Fruit fly (Drosophila melanogaster) whole organism, embryonic: Measurements from ENCODE around the gene CG32318.
A peak's percentile ranks its signal among the peaks of the same experiment; 100 is the strongest.
"Not testable (repeated sequence)": the region's sequence is repeated elsewhere in the genome, so short reads cannot be mapped to it uniquely, and the experiment has no call there.

Source experiments
- BtbVII ChIP-seq: fragments of 200-800 bp; sonication (Bioruptor generic); optimal IDR thresholded peaks from 3 replicates; lab custom pipeline; 2017; ENCODE audit warnings: missing biosample characterization, mild to moderate bottlenecking, missing genetic modification characterization
- CG10147 ChIP-seq: fragments of 200-800 bp; sonication (Bioruptor generic); optimal IDR thresholded peaks from 2 replicates; lab custom pipeline; 2019; ENCODE audit warnings: missing biosample characterization, mild to moderate bottlenecking, missing genetic modification characterization, moderate library complexity
- CG10209 ChIP-seq: fragments of 200-800 bp; sonication (Bioruptor generic); optimal IDR thresholded peaks from 3 replicates; lab custom pipeline; 2017; ENCODE audit warnings: missing biosample characterization, mild to moderate bottlenecking, missing genetic modification characterization, missing genetic modification reagents
- CG12769 ChIP-seq: fragments of 200-800 bp; sonication (Bioruptor generic); optimal IDR thresholded peaks from 2 replicates; lab custom pipeline; 2019; ENCODE audit warnings: missing biosample characterization, mild to moderate bottlenecking, missing genetic modification characterization, moderate library complexity
- CG13424 ChIP-seq: fragments of 200-800 bp; sonication (Bioruptor generic); optimal IDR thresholded peaks from 2 replicates; lab custom pipeline; 2019; ENCODE audit warnings: missing biosample characterization, mild to moderate bottlenecking, missing genetic modification characterization, moderate library complexity
- CG15011 ChIP-seq: fragments of 200-800 bp; sonication (Bioruptor generic); optimal IDR thresholded peaks from 3 replicates; lab custom pipeline; 2018; ENCODE audit warnings: missing biosample characterization, mild to moderate bottlenecking, missing genetic modification characterization
- CG17186 ChIP-seq: fragments of 200-800 bp; sonication (Bioruptor generic); optimal IDR thresholded peaks from 3 replicates; lab custom pipeline; 2017; ENCODE audit warnings: missing biosample characterization, missing genetic modification reagents, missing genetic modification characterization
- CG17802 ChIP-seq: fragments of 200-800 bp; sonication (Bioruptor generic); optimal IDR thresholded peaks from 2 replicates; lab custom pipeline; 2018; ENCODE audit warnings: missing biosample characterization, mild to moderate bottlenecking, missing genetic modification characterization, moderate library complexity
- CG2116 ChIP-seq: fragments of 200-800 bp; sonication (Bioruptor generic); optimal IDR thresholded peaks from 3 replicates; lab custom pipeline; 2018; ENCODE audit warnings: missing biosample characterization, mild to moderate bottlenecking, missing genetic modification characterization
- CG2875 ChIP-seq: fragments of 200-800 bp; sonication (Bioruptor generic); optimal IDR thresholded peaks from 2 replicates; lab custom pipeline; 2017; ENCODE audit warnings: missing biosample characterization, mild to moderate bottlenecking, missing genetic modification characterization, missing genetic modification reagents
- CG32767 ChIP-seq: fragments of 200-800 bp; sonication (Bioruptor generic); IDR thresholded peaks from 2 replicates; pipeline ENCODE4 v1.3.6; 2022; ENCODE audit warnings: missing biosample characterization, missing genetic modification characterization
- CG42726 ChIP-seq: fragments of 200-800 bp; sonication (Bioruptor generic); IDR thresholded peaks from 2 replicates; pipeline ENCODE4 v1.3.6; 2022; ENCODE audit warnings: missing biosample characterization, missing genetic modification characterization; ENCODE audit not compliant: partially characterized antibody
- CG4328 ChIP-seq: fragments of 200-800 bp; sonication (Bioruptor generic); optimal IDR thresholded peaks from 3 replicates; lab custom pipeline; 2017; ENCODE audit warnings: missing biosample characterization, missing genetic modification reagents, missing genetic modification characterization
- CG6654 ChIP-seq: fragments of 200-800 bp; sonication (Bioruptor generic); optimal IDR thresholded peaks from 2 replicates; lab custom pipeline; 2017; ENCODE audit warnings: missing biosample characterization, mild to moderate bottlenecking, missing genetic modification characterization
- CG7987 ChIP-seq: fragments of 200-800 bp; sonication (Bioruptor generic); optimal IDR thresholded peaks from 2 replicates; lab custom pipeline; 2018; ENCODE audit warnings: missing biosample characterization, mild to moderate bottlenecking, missing genetic modification characterization, moderate library complexity
- CG8924 ChIP-seq: fragments of 200-800 bp; optimal IDR thresholded peaks from 3 replicates; lab custom pipeline; 2019; ENCODE audit warnings: missing biosample characterization, mild to moderate bottlenecking, missing genetic modification characterization, moderate library complexity
- CG9437 ChIP-seq: fragments of 200-800 bp; sonication (Bioruptor generic); optimal IDR thresholded peaks from 2 replicates; lab custom pipeline; 2018; ENCODE audit warnings: missing biosample characterization, mild to moderate bottlenecking, missing genetic modification characterization
- CG9876 ChIP-seq: fragments of 200-800 bp; sonication (Bioruptor generic); optimal IDR thresholded peaks from 2 replicates; lab custom pipeline; 2016; ENCODE audit warnings: missing biosample characterization, missing genetic modification characterization
- Dbx ChIP-seq: fragments of 200-800 bp; sonication (Bioruptor generic); IDR thresholded peaks from 3 replicates; pipeline ENCODE4 v1.3.6; 2022; ENCODE audit warnings: missing biosample characterization, missing genetic modification characterization
- Dll ChIP-seq: fragments of 200-800 bp; sonication (Bioruptor generic); IDR thresholded peaks from 4 replicates; pipeline ENCODE4 v1.3.6; 2022; ENCODE audit warnings: missing biosample characterization, missing genetic modification characterization; ENCODE audit not compliant: partially characterized antibody
- Gsc ChIP-seq: fragments of 200-800 bp; sonication (Bioruptor generic); IDR thresholded peaks from 2 replicates; pipeline ENCODE4 v1.3.6; 2022; ENCODE audit warnings: missing biosample characterization, missing genetic modification characterization
- Gug ChIP-seq: fragments of 200-800 bp; sonication (Bioruptor generic); IDR thresholded peaks from 4 replicates; pipeline ENCODE4 v1.3.6; 2022; ENCODE audit warnings: missing biosample characterization, missing genetic modification characterization
- Hr51 ChIP-seq, 2 experiments: fragments of 200-800 bp; sonication (Bioruptor generic); optimal IDR thresholded peaks; 2 replicates in 1 of 2; 3 replicates in 1 of 2; lab custom pipeline; 2016 to 2018; ENCODE audit warnings: missing biosample characterization in 2 of 2, missing genetic modification characterization in 2 of 2, mild to moderate bottlenecking in 1 of 2, moderate library complexity in 1 of 2
- Hsf ChIP-seq: fragments of 200-800 bp; sonication (Bioruptor generic); optimal IDR thresholded peaks from 3 replicates; lab custom pipeline; 2016; ENCODE audit warnings: missing biosample characterization, missing genetic modification characterization
- Lhr ChIP-seq: fragments of 200-800 bp; sonication (Bioruptor generic); optimal IDR thresholded peaks from 3 replicates; lab custom pipeline; 2017; ENCODE audit warnings: mild to moderate bottlenecking, missing biosample characterization, missing genetic modification reagents, missing genetic modification characterization
- NC2α ChIP-seq: fragments of 200-800 bp; sonication (Bioruptor generic); optimal IDR thresholded peaks from 2 replicates; lab custom pipeline; 2016; ENCODE audit warnings: missing biosample characterization, missing genetic modification characterization
- NfI ChIP-seq: fragments of 200-800 bp; sonication (Bioruptor generic); optimal IDR thresholded peaks from 3 replicates; lab custom pipeline; 2018; ENCODE audit warnings: missing biosample characterization, mild to moderate bottlenecking, missing genetic modification characterization, moderate library complexity
- Sin3A ChIP-seq: fragments of >200 bp; optimal IDR thresholded peaks from 2 replicates; lab custom pipeline; 2018
- Sry-β ChIP-seq: fragments of 200-800 bp; sonication (Bioruptor generic); optimal IDR thresholded peaks from 2 replicates; lab custom pipeline; 2018; ENCODE audit warnings: missing biosample characterization, mild to moderate bottlenecking, missing genetic modification characterization, moderate library complexity
- ac ChIP-seq: fragments of 200-800 bp; sonication (Bioruptor generic); optimal IDR thresholded peaks from 3 replicates; lab custom pipeline; 2017; ENCODE audit warnings: missing biosample characterization, mild to moderate bottlenecking, missing genetic modification characterization
- bcd ChIP-seq: fragments of 200-800 bp; sonication (Bioruptor generic); optimal IDR thresholded peaks from 2 replicates; lab custom pipeline; 2017; ENCODE audit warnings: missing biosample characterization, mild to moderate bottlenecking, missing genetic modification characterization
- chinmo ChIP-seq: fragments of 200-800 bp; sonication (Bioruptor generic); IDR thresholded peaks from 4 replicates; pipeline ENCODE4 v1.3.6; 2022; ENCODE audit warnings: missing biosample characterization, missing genetic modification characterization; ENCODE audit not compliant: partially characterized antibody
- en ChIP-seq: fragments of 200-800 bp; sonication (Bioruptor generic); optimal IDR thresholded peaks from 2 replicates; lab custom pipeline; 2016; ENCODE audit warnings: missing biosample characterization, missing genetic modification characterization
- gcm2 ChIP-seq: fragments of 200-800 bp; sonication (Bioruptor generic); optimal IDR thresholded peaks from 2 replicates; lab custom pipeline; 2016; ENCODE audit warnings: missing biosample characterization, missing genetic modification characterization
- gsb ChIP-seq: fragments of 200-800 bp; sonication (Bioruptor generic); IDR thresholded peaks from 2 replicates; pipeline ENCODE4 v1.3.6; 2022; ENCODE audit warnings: missing biosample characterization, missing genetic modification characterization
- ind ChIP-seq: fragments of 200-800 bp; sonication (Bioruptor generic); optimal IDR thresholded peaks from 3 replicates; lab custom pipeline; 2016; ENCODE audit warnings: missing biosample characterization, missing genetic modification characterization
- klu ChIP-seq: fragments of 200-800 bp; sonication (Bioruptor generic); IDR thresholded peaks from 2 replicates; pipeline ENCODE4 v1.3.6; 2022; ENCODE audit warnings: missing biosample characterization, missing genetic modification characterization
- lbe ChIP-seq: fragments of 200-800 bp; sonication (Bioruptor generic); optimal IDR thresholded peaks from 2 replicates; lab custom pipeline; 2016; ENCODE audit warnings: missing biosample characterization, mild to moderate bottlenecking, missing genetic modification characterization
- luna ChIP-seq: fragments of 200-800 bp; sonication (Bioruptor generic); optimal IDR thresholded peaks from 2 replicates; lab custom pipeline; 2016; ENCODE audit warnings: missing biosample characterization, missing genetic modification characterization
- nerfin-1 ChIP-seq: fragments of 200-800 bp; sonication (Bioruptor generic); optimal IDR thresholded peaks from 3 replicates; lab custom pipeline; 2019; ENCODE audit warnings: missing biosample characterization, mild to moderate bottlenecking, missing genetic modification characterization, moderate library complexity
- pros ChIP-seq: fragments of 200-800 bp; sonication (Bioruptor generic); optimal IDR thresholded peaks from 3 replicates; lab custom pipeline; 2019; ENCODE audit warnings: missing biosample characterization, mild to moderate bottlenecking, missing genetic modification characterization, moderate library complexity
- ro ChIP-seq: fragments of 200-800 bp; sonication (Bioruptor generic); IDR thresholded peaks from 2 replicates; pipeline ENCODE4 v1.3.6; 2022; ENCODE audit warnings: missing biosample characterization, missing genetic modification characterization
- row ChIP-seq: fragments of 200-800 bp; sonication (Bioruptor generic); IDR thresholded peaks from 3 replicates; pipeline ENCODE4 v1.3.6; 2022; ENCODE audit warnings: missing biosample characterization, missing genetic modification characterization
- sd ChIP-seq: fragments of 200-800 bp; sonication (Bioruptor generic); optimal IDR thresholded peaks from 3 replicates; lab custom pipeline; 2018; ENCODE audit warnings: missing biosample characterization, mild to moderate bottlenecking, missing genetic modification characterization, moderate library complexity
- slou ChIP-seq: fragments of 200-800 bp; sonication (Bioruptor generic); optimal IDR thresholded peaks from 3 replicates; lab custom pipeline; 2016; ENCODE audit warnings: missing biosample characterization, missing genetic modification characterization
- toy ChIP-seq: fragments of 200-800 bp; sonication (Bioruptor generic); IDR thresholded peaks from 2 replicates; pipeline ENCODE4 v1.3.6; 2022; ENCODE audit warnings: missing biosample characterization, missing genetic modification characterization
- vfl ChIP-seq: fragments of 200-800 bp; sonication (Bioruptor generic); optimal IDR thresholded peaks from 2 replicates; lab custom pipeline; 2016; ENCODE audit warnings: missing biosample characterization, missing genetic modification characterization
- wek ChIP-seq: fragments of 200-800 bp; sonication (Bioruptor generic); optimal IDR thresholded peaks from 3 replicates; lab custom pipeline; 2018; ENCODE audit warnings: missing biosample characterization, mild to moderate bottlenecking, missing genetic modification characterization, moderate library complexity
- zen2 ChIP-seq: fragments of 200-800 bp; sonication (Bioruptor generic); IDR thresholded peaks from 3 replicates; pipeline ENCODE4 v1.3.6; 2022; ENCODE audit warnings: missing biosample characterization, missing genetic modification characterization; ENCODE audit not compliant: partially characterized antibody

CG32318 gene

dm6 chr3L:1246823-1247222 lies at the start of gene CG32318:
Gene CG32318 (minus strand): TSS chr3L:1246923.
- TF ChIP-seq Gug; pros; CG10209 (GFP tag; lab: Kevin White, UChicago): not testable (repeated sequence)

- TF ChIP-seq Gsc (GFP tag; lab: Robert Waterston, UW): no peak
- TF ChIP-seq toy (GFP tag; lab: Robert Waterston, UW): no peak
- peak; percentile 52 for TF ChIP-seq nerfin-1 (tag; lab: Kevin White, UChicago)
- 0 out of 4 replicates have a peak, but pooled peaks have one; percentile 15 for TF ChIP-seq chinmo
- no peak for TF ChIP-seq wek (GFP tag; lab: Kevin White, UChicago)
- no peak for TF ChIP-seq CG4328 (GFP tag; lab: Kevin White, UChicago)
- no peak for TF ChIP-seq CG17802 (tag; lab: Kevin White, UChicago)
- TF ChIP-seq ac (GFP tag; lab: Kevin White, UChicago): no peak
- TF ChIP-seq vfl (GFP tag; lab: Kevin White, UChicago): peak; percentile 7
- no peak for TF ChIP-seq CG9437 (GFP tag; lab: Kevin White, UChicago)
- TF ChIP-seq CG8924 (tag; lab: Kevin White, UChicago): peak; percentile 23
- TF ChIP-seq luna: no peak
- peak; percentile 4 for TF ChIP-seq ind (GFP tag; lab: Kevin White, UChicago)
- TF ChIP-seq BtbVII (GFP tag; lab: Kevin White, UChicago): no peak
- peak; percentile 37 for TF ChIP-seq CG13424 (tag; lab: Kevin White, UChicago)
- no peak for TF ChIP-seq CG6654 (GFP tag; lab: Kevin White, UChicago)
- TF ChIP-seq ro (GFP tag; lab: Robert Waterston, UW): no peak
- TF ChIP-seq CG7987: peak; percentile 45
- TF ChIP-seq CG32767: no peak
- peak; percentile 8 for TF ChIP-seq NC2α (GFP tag; lab: Kevin White, UChicago)
- TF ChIP-seq Sry-β: peak; percentile 74
- no peak for TF ChIP-seq sd (tag; lab: Kevin White, UChicago)
- peak; percentile 6 for TF ChIP-seq CG10147 (GFP tag; lab: Kevin White, UChicago)
- TF ChIP-seq NfI (GFP tag; lab: Kevin White, UChicago): peak; percentile 29
- TF ChIP-seq Lhr (GFP tag; lab: Kevin White, UChicago): peak; percentile 94
- no peak for TF ChIP-seq CG2875
- no peak for TF ChIP-seq klu (GFP tag; lab: Robert Waterston, UW)
- TF ChIP-seq CG42726 (GFP tag; lab: Robert Waterston, UW): peak; percentile 87
- TF ChIP-seq CG15011 (GFP tag; lab: Kevin White, UChicago): no peak
- TF ChIP-seq gcm2 (GFP tag; lab: Kevin White, UChicago): no peak
- TF ChIP-seq lbe (GFP tag; lab: Kevin White, UChicago): no peak
- TF ChIP-seq Sin3A (lab: Kevin White, UChicago): peak; percentile 36
- TF ChIP-seq CG2116: peak; percentile 50
- peak; percentile 88 for TF ChIP-seq row (GFP tag; lab: Robert Waterston, UW)
- TF ChIP-seq CG9876 (GFP tag; lab: Kevin White, UChicago): peak; percentile 17
- TF ChIP-seq slou (GFP tag; lab: Kevin White, UChicago): peak; percentile 13
- TF ChIP-seq zen2 (GFP tag; lab: Robert Waterston, UW): peak; percentile 39; the same call in 1 of the 3 replicates
- peak; percentile 81 for TF ChIP-seq Dll
- TF ChIP-seq bcd (GFP tag; lab: Kevin White, UChicago): peak; percentile 1
- peak; percentile 46 for TF ChIP-seq CG17186 (GFP tag; lab: Kevin White, UChicago)
- TF ChIP-seq gsb: no peak
- TF ChIP-seq Dbx (GFP tag; lab: Robert Waterston, UW): peak; percentile 46; the same call in 2 of the 3 replicates
- no peak for TF ChIP-seq en (GFP tag; lab: Kevin White, UChicago)
- TF ChIP-seq Hr51 (GFP tag; optimal IDR thresholded peaks at IDR 0.05; lab: Kevin White, UChicago): peak in 1 of 2 experiments; percentile 23
- no peak for TF ChIP-seq CG12769
- peak; percentile 34 for TF ChIP-seq Hsf (GFP tag; lab: Kevin White, UChicago)
Measured at dm6 chr3L:1295693-1296092, 49.0 kb upstream of the CG32318 start, which contains the start of gene Rabex-5. Gene Rabex-5 (plus strand): TSS chr3L:1295913.
